Worm (Caenorhabditis elegans) whole organism, L1 larva: ENCODE results near the gene ceh-27.

Experiments used
- blmp-1 ChIP-seq: fragments of 150-350 bp; optimal IDR thresholded peaks from 2 replicates; lab custom pipeline; 2014; ENCODE audit warnings: missing biosample characterization, missing genetic modification characterization
- fkh-4 ChIP-seq: sonication (generic microtip); optimal IDR thresholded peaks from 2 replicates; lab custom pipeline; 2016; ENCODE audit warnings: missing compliant biosample characterization, missing genetic modification characterization, borderline replicate concordance
- lin-14 ChIP-seq: fragments of 200-800 bp; sonication (Bioruptor generic); optimal IDR thresholded peaks from 2 replicates; lab custom pipeline; 2018; ENCODE audit warnings: mild to moderate bottlenecking, missing genetic modification characterization, moderate library complexity, missing compliant biosample characterization
- lir-3 ChIP-seq: sonication (generic microtip); optimal IDR thresholded peaks from 2 replicates; lab custom pipeline; 2016; ENCODE audit warnings: mild to moderate bottlenecking, missing genetic modification characterization, moderate library complexity, missing compliant biosample characterization; ENCODE audit not compliant: poor library complexity
- snpc-4 ChIP-seq: fragments of 150-350 bp; optimal IDR thresholded peaks from 2 replicates; lab custom pipeline; 2014; ENCODE audit warnings: missing biosample characterization, missing genetic modification characterization
- tbx-2 ChIP-seq: sonication (generic microtip); optimal IDR thresholded peaks from 2 replicates; lab custom pipeline; 2016; ENCODE audit warnings: missing genetic modification characterization, missing compliant biosample characterization
- unc-62 ChIP-seq: fragments of 150-350 bp; optimal IDR thresholded peaks from 2 replicates; lab custom pipeline; 2014; ENCODE audit warnings: missing biosample characterization, missing genetic modification reagents, missing genetic modification characterization
- ztf-4 ChIP-seq: fragments of 150-350 bp; optimal IDR thresholded peaks from 2 replicates; lab custom pipeline; 2014; ENCODE audit warnings: missing biosample characterization, missing genetic modification characterization

DNA sequence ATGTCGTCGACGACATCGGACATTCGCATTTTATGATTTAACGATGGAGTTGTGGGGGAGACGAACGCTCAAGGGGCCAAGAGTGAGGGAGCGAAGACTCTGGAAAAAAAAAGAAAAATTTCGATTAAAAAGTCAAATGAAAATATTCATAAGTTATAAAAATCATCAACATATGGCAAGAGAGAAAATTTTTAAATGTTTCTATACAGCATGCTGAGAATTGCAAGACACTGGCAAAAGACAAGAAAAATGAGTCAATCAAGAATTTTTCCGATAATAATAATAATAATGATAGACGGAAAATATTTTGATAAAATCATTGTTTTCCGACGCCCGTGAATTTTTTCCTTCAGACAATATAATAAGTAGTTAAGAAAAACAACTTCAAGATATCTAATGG lies 27.7 kb downstream of the ceh-27 start, which contains the start of gene sipa-1:
- no peak for TF ChIP-seq blmp-1 (tag; lab: Kevin White, UChicago)
- no peak for TF ChIP-seq snpc-4
- no peak for TF ChIP-seq tbx-2 (tag; lab: Kevin White, UChicago)
- TF ChIP-seq ztf-4 (tag; lab: Kevin White, UChicago), result no peak
- no peak for TF ChIP-seq fkh-4
- no peak for TF ChIP-seq lir-3 (tag; lab: Kevin White, UChicago)
- no peak for TF ChIP-seq unc-62 (GFP tag; lab: Kevin White, UChicago)
- no peak for TF ChIP-seq lin-14 (GFP tag; lab: Kevin White, UChicago)
